Worm (Caenorhabditis elegans) whole organism, L3 larva: Measurements from ENCODE around the gene tofu-7.

Experiments used
- ama-1 ChIP-seq: fragments of 150-350 bp; optimal IDR thresholded peaks from 2 replicates; lab custom pipeline; 2018
- ceh-16 ChIP-seq: sonication (generic microtip); optimal IDR thresholded peaks from 2 replicates; lab custom pipeline; 2017; ENCODE audit warnings: missing biosample characterization, missing genetic modification characterization
- elt-2 ChIP-seq: sonication (generic microtip); optimal IDR thresholded peaks from 2 replicates; lab custom pipeline; 2016; ENCODE audit warnings: missing genetic modification reagents, mild to moderate bottlenecking, missing genetic modification characterization, missing compliant biosample characterization
- fkh-10 ChIP-seq: sonication (generic microtip); optimal IDR thresholded peaks from 2 replicates; lab custom pipeline; 2017; ENCODE audit warnings: missing biosample characterization, missing genetic modification reagents, missing genetic modification characterization
- nhr-237 ChIP-seq: fragments of 150-350 bp; optimal IDR thresholded peaks from 2 replicates; lab custom pipeline; 2014; ENCODE audit warnings: missing biosample characterization, missing genetic modification characterization
- pqm-1 ChIP-seq: fragments of 150-350 bp; optimal IDR thresholded peaks from 2 replicates; lab custom pipeline; 2017; ENCODE audit warnings: missing biosample characterization, missing genetic modification characterization, inconsistent platforms

ce11 chrIII:7103940-7104440 is 19.2 kb upstream of the tofu-7 start, which contains the start of gene cpg-2:
- TF ChIP-seq elt-2 (tag; lab: Kevin White, UChicago) (no peak), nhr-237 (tag; lab: Kevin White, UChicago) (no peak), fkh-10 (GFP tag; lab: Kevin White, UChicago) (no peak), pqm-1 (tag; lab: Kevin White, UChicago) (no peak), ama-1 (lab: Kevin White, UChicago) (no peak), ceh-16 (tag; lab: Kevin White, UChicago) (no peak)
